Fruit fly (Drosophila melanogaster) whole organism: ENCODE data around the gene Reph.
A peak's percentile ranks its signal among the peaks of the same experiment; 100 is the strongest.

ENCODE experiments used
- CG8478 ChIP-seq: fragments of >200 bp; optimal IDR thresholded peaks from 2 replicates; lab custom pipeline; 2018; ENCODE audit warnings: inconsistent platforms
- Dll ChIP-seq: fragments of >200 bp; optimal IDR thresholded peaks from 2 replicates; lab custom pipeline; 2017
- EcR ChIP-seq, 2 experiments: fragments of >200 bp; optimal IDR thresholded peaks; 2 replicates each; lab custom pipeline; 2017; ENCODE audit warnings: missing biosample characterization in 2 of 2, missing genetic modification characterization in 2 of 2, missing genetic modification reagents in 2 of 2
- pan ChIP-seq: fragments of >200 bp; optimal IDR thresholded peaks from 2 replicates; lab custom pipeline; 2017
- psq ChIP-seq: fragments of >200 bp; optimal IDR thresholded peaks from 2 replicates; lab custom pipeline; 2017
- usp ChIP-seq: fragments of >200 bp; optimal IDR thresholded peaks from 2 replicates; lab custom pipeline; 2017; ENCODE audit warnings: missing biosample characterization, missing genetic modification characterization, mixed read lengths

Gene Reph

dm6 chr2L:3788150-3788549, 15.2 kb upstream of the Reph start:
- TF ChIP-seq psq = no peak
- TF ChIP-seq EcR (GFP tag; optimal IDR thresholded peaks at IDR 0.05; lab: Kevin White, UChicago) = no peak
- no peak for TF ChIP-seq usp
- no peak for TF ChIP-seq pan (lab: Kevin White, UChicago)
- TF ChIP-seq CG8478 = no peak
- TF ChIP-seq Dll (lab: Kevin White, UChicago) = no peak

- TF ChIP-seq CG8478 (peak; percentile 1), psq (no peak)
These were observed 13.9 kb upstream of the Reph start for dm6 chr2L:3789290-3790067.

dm6 chr2L:3791629-3792028, 11.7 kb upstream of the Reph start:
- TF ChIP-seq pan (lab: Kevin White, UChicago) (no peak), CG8478 (no peak), Dll (lab: Kevin White, UChicago) (no peak), EcR (GFP tag; optimal IDR thresholded peaks at IDR 0.05; lab: Kevin White, UChicago) (no peak), psq (no peak), usp (no peak)

- no peak for TF ChIP-seq psq
- TF ChIP-seq pan (lab: Kevin White, UChicago) = no peak
- TF ChIP-seq Dll (lab: Kevin White, UChicago) = no peak
- TF ChIP-seq usp = no peak
- no peak for TF ChIP-seq EcR (GFP tag; optimal IDR thresholded peaks at IDR 0.05; lab: Kevin White, UChicago)
- no peak for TF ChIP-seq CG8478
These were observed 408 bp upstream of the Reph start for dm6 chr2L:3802818-3803456.

dm6 chr2L:3804641-3805273, 1.4 kb downstream of the Reph start:
- TF ChIP-seq EcR (GFP tag; optimal IDR thresholded peaks at IDR 0.05; lab: Kevin White, UChicago) = no peak
- no peak for TF ChIP-seq Dll (lab: Kevin White, UChicago)
- no peak for TF ChIP-seq pan (lab: Kevin White, UChicago)
- TF ChIP-seq usp = no peak
- no peak for TF ChIP-seq psq
- no peak for TF ChIP-seq CG8478

- TF ChIP-seq pan (lab: Kevin White, UChicago) (no peak), CG8478 (no peak), EcR (GFP tag; optimal IDR thresholded peaks at IDR 0.05; lab: Kevin White, UChicago) (no peak), psq (no peak), Dll (lab: Kevin White, UChicago) (no peak), usp (no peak)
These were observed 2.2 kb downstream of the Reph start for dm6 chr2L:3805274-3806196.

- TF ChIP-seq pan (lab: Kevin White, UChicago) (no peak), EcR (GFP tag; optimal IDR thresholded peaks at IDR 0.05; lab: Kevin White, UChicago) (no peak)
These were observed 3.1 kb downstream of the Reph start for dm6 chr2L:3806197-3807030.

- TF ChIP-seq psq = no peak
- no peak for TF ChIP-seq Dll (lab: Kevin White, UChicago)
- TF ChIP-seq usp = no peak
- no peak for TF ChIP-seq CG8478
- TF ChIP-seq pan (lab: Kevin White, UChicago) = no peak
- no peak for TF ChIP-seq EcR (GFP tag; optimal IDR thresholded peaks at IDR 0.05; lab: Kevin White, UChicago)
These were observed 10.0 kb downstream of the Reph start, which contains the start of gene CG3407 for dm6 chr2L:3813255-3813875. Gene CG3407 (minus strand): TSS chr2L:3813410.

dm6 chr2L:3814163-3814562, 10.8 kb downstream of the Reph start:
- TF ChIP-seq Dll (lab: Kevin White, UChicago) = no peak
- no peak for TF ChIP-seq EcR (GFP tag; optimal IDR thresholded peaks at IDR 0.05; lab: Kevin White, UChicago)
- TF ChIP-seq psq = no peak
- TF ChIP-seq usp = no peak
- no peak for TF ChIP-seq pan (lab: Kevin White, UChicago)
- TF ChIP-seq CG8478 = no peak

dm6 chr2L:3818903-3819302, 15.6 kb downstream of the Reph start:
- TF ChIP-seq EcR (GFP tag; optimal IDR thresholded peaks at IDR 0.05; lab: Kevin White, UChicago) (no peak), CG8478 (no peak), Dll (lab: Kevin White, UChicago) (no peak), psq (no peak), pan (lab: Kevin White, UChicago) (no peak), usp (no peak)
